Fruit fly (Drosophila melanogaster): ENCODE data around the gene CG14200.

The CG14200 gene

dm6 chrX:19494285-19494684, 1.0 kb upstream of the CG14200 start, which contains the start of gene CG12204 (continued):
- TF ChIP-seq gfzf (GFP tag; optimal IDR thresholded peaks at IDR 0.05) = no peak
- 0 out of 2 replicates have a peak, but pooled peaks have one; percentile 28 for TF ChIP-seq Drgx (GFP tag; IDR thresholded peaks at IDR 0.05)
- peak; percentile 34 for TF ChIP-seq her (GFP tag; optimal IDR thresholded peaks at IDR 0.05)
- TF ChIP-seq CG6683 (GFP tag; optimal IDR thresholded peaks at IDR 0.05) = no peak
- TF ChIP-seq Awh (GFP tag; IDR thresholded peaks at IDR 0.05) = 0 out of 2 replicates have a peak, but pooled peaks have one; percentile 23
- peak; percentile 15; the same call in 1 of the 2 replicates for TF ChIP-seq onecut (GFP tag; IDR thresholded peaks at IDR 0.05)
- TF ChIP-seq CG2120 (GFP tag; optimal IDR thresholded peaks at IDR 0.05) = peak; percentile 46
- no peak for TF ChIP-seq nerfin-2 (GFP tag; IDR thresholded peaks at IDR 0.05; ENCODE audit: partially characterized antibody)
- TF ChIP-seq vvl (GFP tag; IDR thresholded peaks at IDR 0.05) = peak; percentile 23; the same call in 1 of the 2 replicates
- TF ChIP-seq slbo (GFP tag; IDR thresholded peaks at IDR 0.05) = 0 out of 2 replicates have a peak, but pooled peaks have one; percentile 24
- TF ChIP-seq Abd-B (GFP tag; optimal IDR thresholded peaks at IDR 0.05) = no peak
- peak; percentile 25 for TF ChIP-seq Ets97D (GFP tag; optimal IDR thresholded peaks at IDR 0.05)
- TF ChIP-seq NC2α (GFP tag; optimal IDR thresholded peaks at IDR 0.05) = no peak
- peak; percentile 70 for TF ChIP-seq stwl (tag; optimal IDR thresholded peaks at IDR 0.05)
- TF ChIP-seq Dp (GFP tag; optimal IDR thresholded peaks at IDR 0.05) = no peak

- TF ChIP-seq gcm2 (GFP tag; optimal IDR thresholded peaks at IDR 0.05) (peak; percentile 39), ftz-f1 (GFP tag; optimal IDR thresholded peaks at IDR 0.05) (no peak), Max (GFP tag; optimal IDR thresholded peaks at IDR 0.05) (peak; percentile 16), CG17612 (GFP tag; IDR thresholded peaks at IDR 0.05) (no peak), B-H2 (GFP tag; optimal IDR thresholded peaks at IDR 0.05) (peak; percentile 35), CG8944 (GFP tag; optimal IDR thresholded peaks at IDR 0.05) (peak; percentile 37), Meics (GFP tag; optimal IDR thresholded peaks at IDR 0.05) (peak; percentile 80), Mes4 (GFP tag; optimal IDR thresholded peaks at IDR 0.05) (peak; percentile 22), HLHmδ (GFP tag; optimal IDR thresholded peaks at IDR 0.05) (no peak), CG17829 (tag; optimal IDR thresholded peaks at IDR 0.05) (peak; percentile 53), NC2α (GFP tag; optimal IDR thresholded peaks at IDR 0.05) (no peak), CG2889 (GFP tag; IDR thresholded peaks at IDR 0.05) (0 out of 3 replicates have a peak, but pooled peaks have one; percentile 23), eve (GFP tag; optimal IDR thresholded peaks at IDR 0.05) (no peak), Side (GFP tag; optimal IDR thresholded peaks at IDR 0.05) (peak; percentile 62), D (optimal IDR thresholded peaks at IDR 0.05) (no peak), D (GFP tag; optimal IDR thresholded peaks at IDR 0.05) (peak; percentile 31), Lhr (GFP tag; optimal IDR thresholded peaks at IDR 0.05) (no peak), CG10321 (GFP tag; IDR thresholded peaks at IDR 0.05) (peak; percentile 65), HLH3B (GFP tag; IDR thresholded peaks at IDR 0.05) (peak; percentile 47; the same call in 1 of the 2 replicates), Lim3 (GFP tag; IDR thresholded peaks at IDR 0.05) (no peak), CG14050 (GFP tag; IDR thresholded peaks at IDR 0.05) (no peak), CG16779 (GFP tag; IDR thresholded peaks at IDR 0.05) (no peak), sob (GFP tag; IDR thresholded peaks at IDR 0.05) (peak; percentile 55), CG30403 (GFP tag; optimal IDR thresholded peaks at IDR 0.05) (peak; percentile 58), pfk (GFP tag; optimal IDR thresholded peaks at IDR 0.05) (no peak), Nf-YA (GFP tag; IDR thresholded peaks at IDR 0.05) (0 out of 2 replicates have a peak, but pooled peaks have one; percentile 11), CG9797 (GFP tag; optimal IDR thresholded peaks at IDR 0.05) (no peak), kay (GFP tag; optimal IDR thresholded peaks at IDR 0.05) (peak; percentile 42), CkIIα-i1 (GFP tag; IDR thresholded peaks at IDR 0.05) (no peak), cas (GFP tag; IDR thresholded peaks at IDR 0.05) (0 out of 2 replicates have a peak, but pooled peaks have one; percentile 17), ems (GFP tag; optimal IDR thresholded peaks at IDR 0.05) (peak; percentile 16), CG7928 (GFP tag; optimal IDR thresholded peaks at IDR 0.05) (peak; percentile 10), CG12155 (GFP tag; optimal IDR thresholded peaks at IDR 0.05) (peak; percentile 28), CG4730 (GFP tag; IDR thresholded peaks at IDR 0.05) (0 out of 2 replicates have a peak, but pooled peaks have one; percentile 20)
Observed at dm6 chrX:19495611-19496583, 592 bp downstream of the CG14200 start.
